Fruit fly (Drosophila melanogaster): ENCODE data around the gene Snoo.

Gene Snoo

DNA sequence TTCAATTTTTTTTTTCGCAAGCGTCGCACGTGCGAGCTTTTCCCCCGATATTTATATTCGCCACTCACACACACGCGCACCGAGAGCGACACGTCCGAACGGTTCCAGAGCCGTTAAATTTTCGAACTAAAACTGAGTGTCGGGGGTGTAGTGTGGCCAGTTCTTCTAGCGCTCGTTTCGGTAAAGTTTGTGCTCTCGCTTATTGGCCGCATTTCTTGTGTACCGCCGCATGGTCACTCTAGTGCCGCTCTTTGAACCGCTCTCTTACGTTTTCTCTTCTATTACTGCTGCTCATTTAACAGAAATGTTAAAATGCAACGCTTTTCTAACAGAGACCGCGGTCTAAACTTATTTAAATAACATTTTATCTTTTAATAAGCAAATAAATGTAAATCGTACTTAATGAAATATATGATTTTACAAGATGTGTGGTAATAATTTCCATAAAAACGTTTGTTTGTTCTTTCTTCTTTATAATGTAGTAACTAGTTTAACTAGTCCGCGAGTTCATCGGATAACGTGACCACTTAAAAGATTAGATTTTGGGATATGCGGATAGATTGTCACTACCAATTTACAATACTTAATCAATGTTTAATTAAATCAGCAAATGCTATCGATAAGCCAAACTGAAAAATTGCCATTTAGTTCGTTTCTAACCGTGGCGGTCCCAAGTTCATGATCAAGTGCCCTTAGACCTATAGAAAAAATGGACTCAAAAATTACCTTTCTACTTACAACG lies at the start of gene Snoo (continued):
- no peak for TF ChIP-seq CG14965 (GFP tag; optimal IDR thresholded peaks at IDR 0.05; ENCODE audit: borderline replicate concordance)
- TF ChIP-seq ssp (GFP tag; IDR thresholded peaks at IDR 0.05), result no peak
- no peak for TF ChIP-seq CG17361 (GFP tag; IDR thresholded peaks at IDR 0.05)
- no peak for TF ChIP-seq Rx (GFP tag; IDR thresholded peaks at IDR 0.05)
- TF ChIP-seq ab (GFP tag; optimal IDR thresholded peaks at IDR 0.05), result no peak
- no peak for TF ChIP-seq CG17612 (GFP tag; IDR thresholded peaks at IDR 0.05)
- no peak for TF ChIP-seq CG11696 (GFP tag; IDR thresholded peaks at IDR 0.05)
- TF ChIP-seq dan (GFP tag; IDR thresholded peaks at IDR 0.05), result no peak
- TF ChIP-seq trem (tag; optimal IDR thresholded peaks at IDR 0.05), result peak; percentile 43
- TF ChIP-seq tup (GFP tag; optimal IDR thresholded peaks at IDR 0.05), result no peak
- no peak for TF ChIP-seq CG8388 (GFP tag; optimal IDR thresholded peaks at IDR 0.05)
- no peak for TF ChIP-seq Aef1 (GFP tag; IDR thresholded peaks at IDR 0.05)
- no peak for TF ChIP-seq tio (GFP tag; optimal IDR thresholded peaks at IDR 0.05)
- no peak for TF ChIP-seq sug (tag; optimal IDR thresholded peaks at IDR 0.05)
- no peak for TF ChIP-seq Six4 (GFP tag; optimal IDR thresholded peaks at IDR 0.05)
- TF ChIP-seq CG13624 (GFP tag; optimal IDR thresholded peaks at IDR 0.05), result no peak
- TF ChIP-seq CG4282 (GFP tag; optimal IDR thresholded peaks at IDR 0.05), result no peak
- TF ChIP-seq pita (GFP tag; optimal IDR thresholded peaks at IDR 0.05), result no peak
- no peak for TF ChIP-seq CG8290 (GFP tag; optimal IDR thresholded peaks at IDR 0.05)
- peak in 1 of 2 experiments; percentile 76 for TF ChIP-seq CG8290 (tag; optimal IDR thresholded peaks at IDR 0.05)
- TF ChIP-seq H15 (GFP tag; IDR thresholded peaks at IDR 0.05), result no peak
- TF ChIP-seq gro (GFP tag; optimal IDR thresholded peaks at IDR 0.05), result peak; percentile 40
- TF ChIP-seq CG2875 (GFP tag; optimal IDR thresholded peaks at IDR 0.05), result no peak
- TF ChIP-seq chif (GFP tag; optimal IDR thresholded peaks at IDR 0.05), result no peak
- TF ChIP-seq CG18764 (GFP tag; optimal IDR thresholded peaks at IDR 0.05), result no peak
- peak; percentile 24 for TF ChIP-seq CG17829 (tag; optimal IDR thresholded peaks at IDR 0.05)
- no peak for TF ChIP-seq CG14860 (GFP tag; IDR thresholded peaks at IDR 0.05; ENCODE audit: partially characterized antibody)
- TF ChIP-seq CG14441 (GFP tag; IDR thresholded peaks at IDR 0.05), result no peak
- TF ChIP-seq pb (GFP tag; optimal IDR thresholded peaks at IDR 0.05), result no peak
- TF ChIP-seq Dip3 (GFP tag; optimal IDR thresholded peaks at IDR 0.05), result no peak
- no peak for TF ChIP-seq CG15696 (tag; optimal IDR thresholded peaks at IDR 0.05)
- TF ChIP-seq klu (GFP tag; IDR thresholded peaks at IDR 0.05), result no peak
- TF ChIP-seq CG7745 (tag; optimal IDR thresholded peaks at IDR 0.05), result no peak
- peak; percentile 20 for TF ChIP-seq Dp (GFP tag; optimal IDR thresholded peaks at IDR 0.05)
- peak; percentile 94 for TF ChIP-seq Myb (GFP tag; optimal IDR thresholded peaks at IDR 0.05)
- no peak for TF ChIP-seq CG15479 (GFP tag; optimal IDR thresholded peaks at IDR 0.05)
- no peak for TF ChIP-seq jumu (GFP tag; optimal IDR thresholded peaks at IDR 0.05)
- no peak for TF ChIP-seq Atf-2 (GFP tag; optimal IDR thresholded peaks at IDR 0.05)
- TF ChIP-seq CG7987 (GFP tag; optimal IDR thresholded peaks at IDR 0.05), result peak; percentile 29
- TF ChIP-seq Doc3 (GFP tag; IDR thresholded peaks at IDR 0.05; ENCODE audit: partially characterized antibody), result no peak
- TF ChIP-seq H2.0 (GFP tag; IDR thresholded peaks at IDR 0.05), result no peak
- TF ChIP-seq oc (tag; optimal IDR thresholded peaks at IDR 0.05), result no peak
- no peak for TF ChIP-seq CG31365 (tag; optimal IDR thresholded peaks at IDR 0.05)
- peak; percentile 90 for TF ChIP-seq CG9797 (GFP tag; optimal IDR thresholded peaks at IDR 0.05)
- no peak for TF ChIP-seq Hmx (GFP tag; optimal IDR thresholded peaks at IDR 0.05)
- TF ChIP-seq E2f1 (GFP tag; IDR thresholded peaks at IDR 0.05), result no peak
- no peak for TF ChIP-seq MBD-R2 (GFP tag; IDR thresholded peaks at IDR 0.05)
- TF ChIP-seq NfI (GFP tag; optimal IDR thresholded peaks at IDR 0.05), result peak; percentile 20
- TF ChIP-seq peb (GFP tag; IDR thresholded peaks at IDR 0.05), result no peak
- no peak for TF ChIP-seq luna (GFP tag; optimal IDR thresholded peaks at IDR 0.05)
- TF ChIP-seq CG6272 (GFP tag; IDR thresholded peaks at IDR 0.05), result no peak

All from whole organism, embryonic.